Fruit fly (Drosophila melanogaster) whole organism, adult: ENCODE data around the gene CG6836.

ENCODE experiments used
- CG11617 ChIP-seq: fragments of 200-800 bp; sonication (Bioruptor generic); optimal IDR thresholded peaks from 2 replicates; lab custom pipeline; 2017; ENCODE audit warnings: mild to moderate bottlenecking, missing biosample characterization, missing genetic modification reagents, missing genetic modification characterization
- CG12768 ChIP-seq: fragments of 200-800 bp; sonication (Bioruptor generic); optimal IDR thresholded peaks from 2 replicates; lab custom pipeline; 2017; ENCODE audit warnings: missing biosample characterization, missing genetic modification characterization, mild to moderate bottlenecking, moderate library complexity, missing genetic modification reagents
- CG14711 ChIP-seq: fragments of 200-800 bp; sonication (Bioruptor generic); optimal IDR thresholded peaks from 2 replicates; lab custom pipeline; 2018; ENCODE audit warnings: missing biosample characterization, mild to moderate bottlenecking, missing genetic modification characterization, moderate library complexity
- CG1620 ChIP-seq: fragments of 200-800 bp; sonication (Bioruptor generic); optimal IDR thresholded peaks from 2 replicates; lab custom pipeline; 2016; ENCODE audit warnings: missing biosample characterization, missing genetic modification characterization
- CG33017 ChIP-seq: fragments of 200-800 bp; sonication (Bioruptor generic); optimal IDR thresholded peaks from 2 replicates; lab custom pipeline; 2018; ENCODE audit warnings: missing biosample characterization, mild to moderate bottlenecking, missing genetic modification characterization, moderate library complexity
- CG5204 ChIP-seq: fragments of 200-800 bp; sonication (Bioruptor generic); optimal IDR thresholded peaks from 2 replicates; lab custom pipeline; 2016; ENCODE audit warnings: missing biosample characterization, missing genetic modification characterization
- CG7045 ChIP-seq: fragments of 200-800 bp; sonication (Bioruptor generic); optimal IDR thresholded peaks from 2 replicates; lab custom pipeline; 2017; ENCODE audit warnings: missing biosample characterization, mild to moderate bottlenecking, missing genetic modification characterization
- CG7101 ChIP-seq: fragments of 200-800 bp; sonication (Bioruptor generic); optimal IDR thresholded peaks from 2 replicates; lab custom pipeline; 2018; ENCODE audit warnings: missing biosample characterization, mild to moderate bottlenecking, missing genetic modification characterization, moderate library complexity
- Clk ChIP-seq: fragments of 200-800 bp; sonication (Bioruptor generic); optimal IDR thresholded peaks from 2 replicates; lab custom pipeline; 2017; ENCODE audit warnings: missing biosample characterization, missing genetic modification characterization
- Crg-1 ChIP-seq: fragments of 200-800 bp; sonication (Bioruptor generic); optimal IDR thresholded peaks from 2 replicates; lab custom pipeline; 2016; ENCODE audit warnings: missing biosample characterization, missing genetic modification characterization
- Hr96 ChIP-seq: fragments of 200-800 bp; sonication (Bioruptor generic); optimal IDR thresholded peaks from 2 replicates; lab custom pipeline; 2016; ENCODE audit warnings: missing biosample characterization, missing genetic modification characterization
- Mnt ChIP-seq: fragments of 200-800 bp; sonication (Bioruptor generic); optimal IDR thresholded peaks from 2 replicates; lab custom pipeline; 2016; ENCODE audit warnings: missing biosample characterization, mild to moderate bottlenecking, missing genetic modification characterization
- bab1 ChIP-seq: fragments of 200-800 bp; sonication (Bioruptor generic); optimal IDR thresholded peaks from 3 replicates; lab custom pipeline; 2019; ENCODE audit warnings: missing biosample characterization, mild to moderate bottlenecking, missing genetic modification characterization, moderate library complexity
- cic ChIP-seq: fragments of 200-800 bp; sonication (Bioruptor generic); optimal IDR thresholded peaks from 2 replicates; lab custom pipeline; 2017; ENCODE audit warnings: missing biosample characterization, mild to moderate bottlenecking, missing genetic modification characterization, moderate library complexity
- cnc ChIP-seq, 2 experiments: fragments of >200 bp; optimal IDR thresholded peaks; 2 replicates each; lab custom pipeline; 2017
- kay ChIP-seq: fragments of 200-800 bp; sonication (Bioruptor generic); peaks from one replicate; lab custom pipeline; 2016; ENCODE audit warnings: missing biosample characterization, missing genetic modification characterization, borderline replicate concordance
- ovo ChIP-seq: fragments of 200-800 bp; sonication (Bioruptor generic); optimal IDR thresholded peaks from 2 replicates; lab custom pipeline; 2016; ENCODE audit warnings: missing biosample characterization, missing genetic modification characterization
- pad ChIP-seq: fragments of 200-800 bp; sonication (Bioruptor generic); optimal IDR thresholded peaks from 3 replicates; lab custom pipeline; 2017; ENCODE audit warnings: missing biosample characterization, missing genetic modification characterization, mild to moderate bottlenecking, moderate library complexity, missing genetic modification reagents
- tj ChIP-seq: fragments of 200-800 bp; sonication (Bioruptor generic); optimal IDR thresholded peaks from 3 replicates; lab custom pipeline; 2017; ENCODE audit warnings: missing biosample characterization, mild to moderate bottlenecking, missing genetic modification characterization, moderate library complexity
- toe ChIP-seq: fragments of 200-800 bp; sonication (Bioruptor generic); optimal IDR thresholded peaks from 2 replicates; lab custom pipeline; 2016; ENCODE audit warnings: missing biosample characterization, missing genetic modification characterization

The CG6836 gene

dm6 chr3L:18996774-18997589, 46.6 kb downstream of the CG6836 start:
- TF ChIP-seq CG14711 (peak; percentile 61), Mnt (GFP tag; lab: Kevin White, UChicago) (no peak), cic (GFP tag; lab: Kevin White, UChicago) (peak; percentile 69), cnc (optimal IDR thresholded peaks at IDR 0.05; lab: Kevin White, UChicago) (no peak), Clk (GFP tag; lab: Kevin White, UChicago) (no peak), CG11617 (GFP tag; lab: Kevin White, UChicago) (peak; percentile 23), toe (GFP tag; lab: Kevin White, UChicago) (peak; percentile 27), Hr96 (GFP tag; lab: Kevin White, UChicago) (peak; percentile 43), CG5204 (GFP tag; lab: Kevin White, UChicago) (peak; percentile 13), pad (peak; percentile 34), CG1620 (GFP tag; lab: Kevin White, UChicago) (no peak), CG33017 (tag; lab: Kevin White, UChicago) (no peak), CG7101 (tag; lab: Kevin White, UChicago) (peak; percentile 20), ovo (no peak), tj (peak; percentile 81), Crg-1 (no peak), CG7045 (GFP tag; lab: Kevin White, UChicago) (peak; percentile 52), kay (GFP tag; lab: Kevin White, UChicago) (peak; percentile 94), CG12768 (GFP tag; lab: Kevin White, UChicago) (peak; percentile 37), bab1 (GFP tag; lab: Kevin White, UChicago) (peak; percentile 88)

dm6 chr3L:18997590-18998283, 47.3 kb downstream of the CG6836 start, which contains the start of gene CG18135:
CG18135 (minus strand) TSS chr3L:18998283.
- no peak for TF ChIP-seq toe (GFP tag; lab: Kevin White, UChicago)
- peak; percentile 93 for TF ChIP-seq kay (GFP tag; lab: Kevin White, UChicago)
- TF ChIP-seq ovo: no peak
- TF ChIP-seq Crg-1: no peak
- TF ChIP-seq bab1 (GFP tag; lab: Kevin White, UChicago): no peak

dm6 chr3L:18998284-18998830, 47.9 kb downstream of the CG6836 start:
- TF ChIP-seq kay (GFP tag; lab: Kevin White, UChicago): no peak
- peak; percentile 9 for TF ChIP-seq tj
- TF ChIP-seq ovo: no peak

dm6 chr3L:19000413-19000812, 50.0 kb downstream of the CG6836 start, which contains the start of gene CG3808:
CG3808 (minus strand) TSS chr3L:19000608.
- TF ChIP-seq CG7045 (GFP tag; lab: Kevin White, UChicago): no peak
- no peak for TF ChIP-seq CG5204 (GFP tag; lab: Kevin White, UChicago)
- TF ChIP-seq cic (GFP tag; lab: Kevin White, UChicago): peak; percentile 29
- peak; percentile 5 for TF ChIP-seq CG11617 (GFP tag; lab: Kevin White, UChicago)
- no peak for TF ChIP-seq cnc (optimal IDR thresholded peaks at IDR 0.05; lab: Kevin White, UChicago)
- TF ChIP-seq CG12768 (GFP tag; lab: Kevin White, UChicago): no peak
- TF ChIP-seq CG33017 (tag; lab: Kevin White, UChicago): no peak
- TF ChIP-seq CG14711: no peak
- TF ChIP-seq Mnt (GFP tag; lab: Kevin White, UChicago): peak; percentile 99
- TF ChIP-seq toe (GFP tag; lab: Kevin White, UChicago): no peak
- TF ChIP-seq Crg-1: peak; percentile 57
- no peak for TF ChIP-seq CG7101 (tag; lab: Kevin White, UChicago)
- peak; percentile 19 for TF ChIP-seq CG1620 (GFP tag; lab: Kevin White, UChicago)

- TF ChIP-seq kay (GFP tag; lab: Kevin White, UChicago) (peak; percentile 6), Crg-1 (no peak)
Observed at dm6 chr3L:19003220-19003619, 52.8 kb downstream of the CG6836 start, which contains the start of gene SmydA-2. SmydA-2 (minus strand) TSS chr3L:19003252.

- TF ChIP-seq toe (GFP tag; lab: Kevin White, UChicago) (no peak), CG11617 (GFP tag; lab: Kevin White, UChicago) (no peak), cnc (optimal IDR thresholded peaks at IDR 0.05; lab: Kevin White, UChicago) (no peak), CG14711 (no peak), tj (no peak), cic (GFP tag; lab: Kevin White, UChicago) (no peak), CG7045 (GFP tag; lab: Kevin White, UChicago) (no peak), CG7101 (tag; lab: Kevin White, UChicago) (no peak), ovo (no peak), kay (GFP tag; lab: Kevin White, UChicago) (no peak)
Observed at dm6 chr3L:19004120-19004519, 53.7 kb downstream of the CG6836 start.
